Worm (Caenorhabditis elegans) whole organism, mixed stage, embryonic: Measurements from ENCODE around the gene F56C3.8.
"Not testable (repeated sequence)": the region's sequence is repeated elsewhere in the genome, so short reads cannot be mapped to it uniquely, and the experiment has no call there.

Experiments used
- M03D4.4 ChIP-seq: sonication (generic microtip); optimal IDR thresholded peaks from 2 replicates; lab custom pipeline; 2017; ENCODE audit warnings: mild to moderate bottlenecking, missing genetic modification characterization, missing compliant biosample characterization
- bed-3 ChIP-seq: fragments of 200-800 bp; sonication (Bioruptor generic); optimal IDR thresholded peaks from 3 replicates; lab custom pipeline; 2018; ENCODE audit warnings: mild to moderate bottlenecking, missing genetic modification characterization, moderate library complexity, missing compliant biosample characterization
- blmp-1 ChIP-seq: fragments of 150-350 bp; optimal IDR thresholded peaks from 2 replicates; lab custom pipeline; 2014; ENCODE audit warnings: missing biosample characterization, missing genetic modification characterization
- ceh-39 ChIP-seq: fragments of 150-350 bp; optimal IDR thresholded peaks from 2 replicates; lab custom pipeline; 2014; ENCODE audit warnings: missing biosample characterization, missing genetic modification characterization
- ceh-43 ChIP-seq: fragments of 200-800 bp; sonication (Bioruptor generic); optimal IDR thresholded peaks from 2 replicates; lab custom pipeline; 2018; ENCODE audit warnings: mild to moderate bottlenecking, missing genetic modification characterization, moderate library complexity, missing compliant biosample characterization
- ceh-83 ChIP-seq: fragments of 200-800 bp; sonication (Bioruptor generic); optimal IDR thresholded peaks from 2 replicates; lab custom pipeline; 2018; ENCODE audit warnings: mild to moderate bottlenecking, missing genetic modification characterization, missing compliant biosample characterization
- ces-1 ChIP-seq: fragments of 150-350 bp; optimal IDR thresholded peaks from 2 replicates; lab custom pipeline; 2014; ENCODE audit warnings: missing biosample characterization, missing genetic modification reagents, missing genetic modification characterization
- cnd-1 ChIP-seq: fragments of 200-800 bp; sonication (Bioruptor generic); optimal IDR thresholded peaks from 2 replicates; lab custom pipeline; 2018; ENCODE audit warnings: mild to moderate bottlenecking, missing genetic modification characterization, missing compliant biosample characterization
- drap-1 ChIP-seq: fragments of 200-800 bp; sonication (Bioruptor generic); optimal IDR thresholded peaks from 3 replicates; lab custom pipeline; 2018; ENCODE audit warnings: mild to moderate bottlenecking, missing genetic modification characterization, missing compliant biosample characterization
- elt-1 ChIP-seq: sonication (generic microtip); optimal IDR thresholded peaks from 2 replicates; lab custom pipeline; 2017; ENCODE audit warnings: missing genetic modification characterization, mild to moderate bottlenecking, missing compliant biosample characterization, antibody characterized with exemption, moderate library complexity, borderline replicate concordance; ENCODE audit not compliant: insufficient read depth
- elt-3 ChIP-seq: fragments of 150-350 bp; optimal IDR thresholded peaks from 2 replicates; lab custom pipeline; 2014; ENCODE audit warnings: missing biosample characterization, missing genetic modification characterization
- flh-1 ChIP-seq: fragments of 200-800 bp; sonication (Bioruptor generic); optimal IDR thresholded peaks from 2 replicates; lab custom pipeline; 2018; ENCODE audit warnings: mild to moderate bottlenecking, missing genetic modification characterization, moderate library complexity, missing compliant biosample characterization
- ham-2 ChIP-seq: fragments of 200-800 bp; sonication (Bioruptor generic); optimal IDR thresholded peaks from 2 replicates; lab custom pipeline; 2018; ENCODE audit warnings: mild to moderate bottlenecking, missing genetic modification characterization, missing compliant biosample characterization
- hlh-1 ChIP-seq: fragments of 150-350 bp; optimal IDR thresholded peaks from 2 replicates; lab custom pipeline; 2014; ENCODE audit warnings: missing biosample characterization, missing genetic modification reagents, missing genetic modification characterization
- lin-13 ChIP-seq: fragments of 150-350 bp; optimal IDR thresholded peaks from 2 replicates; lab custom pipeline; 2014; ENCODE audit warnings: missing biosample characterization, missing genetic modification characterization
- lin-32 ChIP-seq: fragments of 200-800 bp; sonication (Bioruptor generic); optimal IDR thresholded peaks from 2 replicates; lab custom pipeline; 2018; ENCODE audit warnings: mild to moderate bottlenecking, missing genetic modification characterization, missing compliant biosample characterization
- lsy-2 ChIP-seq: fragments of 150-350 bp; optimal IDR thresholded peaks from 2 replicates; lab custom pipeline; 2014; ENCODE audit warnings: missing biosample characterization, missing genetic modification characterization
- mab-5 ChIP-seq: fragments of 150-350 bp; optimal IDR thresholded peaks from 2 replicates; lab custom pipeline; 2014; ENCODE audit warnings: missing biosample characterization, missing genetic modification characterization
- mep-1 ChIP-seq: fragments of 150-350 bp; optimal IDR thresholded peaks from 2 replicates; lab custom pipeline; 2017; ENCODE audit warnings: missing biosample characterization, missing genetic modification reagents, missing genetic modification characterization, inconsistent platforms
- mls-2 ChIP-seq: sonication (generic microtip); optimal IDR thresholded peaks from 2 replicates; lab custom pipeline; 2016; ENCODE audit warnings: mild to moderate bottlenecking, missing genetic modification characterization, moderate library complexity, missing compliant biosample characterization
- nhr-12 ChIP-seq: fragments of 150-350 bp; optimal IDR thresholded peaks from 2 replicates; lab custom pipeline; 2014; ENCODE audit warnings: missing biosample characterization, missing genetic modification characterization
- nhr-2 ChIP-seq: fragments of 150-350 bp; optimal IDR thresholded peaks from 2 replicates; lab custom pipeline; 2014; ENCODE audit warnings: missing biosample characterization, missing genetic modification characterization
- nhr-237 ChIP-seq: fragments of 150-350 bp; optimal IDR thresholded peaks from 2 replicates; lab custom pipeline; 2014; ENCODE audit warnings: missing biosample characterization, missing genetic modification characterization
- nhr-28 ChIP-seq: fragments of 150-350 bp; optimal IDR thresholded peaks from 2 replicates; lab custom pipeline; 2014; ENCODE audit warnings: missing biosample characterization, missing genetic modification characterization
- nhr-76 ChIP-seq: sonication (generic microtip); optimal IDR thresholded peaks from 2 replicates; lab custom pipeline; 2017; ENCODE audit warnings: missing biosample characterization, missing genetic modification characterization
- pha-4 ChIP-seq: fragments of 150-350 bp; optimal IDR thresholded peaks from 2 replicates; lab custom pipeline; 2018; ENCODE audit warnings: missing biosample characterization, missing genetic modification reagents, missing genetic modification characterization
- sem-2 ChIP-seq: fragments of 200-800 bp; sonication (Bioruptor generic); optimal IDR thresholded peaks from 2 replicates; lab custom pipeline; 2018; ENCODE audit warnings: mild to moderate bottlenecking, missing genetic modification characterization, missing compliant biosample characterization
- snpc-4 ChIP-seq: fragments of 150-350 bp; optimal IDR thresholded peaks from 2 replicates; lab custom pipeline; 2014; ENCODE audit warnings: missing biosample characterization, missing genetic modification characterization
- tbx-8 ChIP-seq: fragments of 200-800 bp; sonication (Bioruptor generic); optimal IDR thresholded peaks from 2 replicates; lab custom pipeline; 2018; ENCODE audit warnings: mild to moderate bottlenecking, missing genetic modification characterization, moderate library complexity, missing compliant biosample characterization
- unc-39 ChIP-seq: fragments of 150-350 bp; optimal IDR thresholded peaks from 2 replicates; lab custom pipeline; 2014; ENCODE audit warnings: missing biosample characterization, missing genetic modification characterization
- unc-62 ChIP-seq: fragments of 150-350 bp; optimal IDR thresholded peaks from 2 replicates; lab custom pipeline; 2014; ENCODE audit warnings: missing biosample characterization, missing genetic modification reagents, missing genetic modification characterization
- zip-8 ChIP-seq: fragments of 150-350 bp; optimal IDR thresholded peaks from 2 replicates; lab custom pipeline; 2014; ENCODE audit warnings: missing biosample characterization, missing genetic modification characterization
- ztf-11 ChIP-seq: fragments of 150-350 bp; optimal IDR thresholded peaks from 2 replicates; lab custom pipeline; 2014; ENCODE audit warnings: missing biosample characterization, missing genetic modification characterization

F56C3.8 gene

DNA sequence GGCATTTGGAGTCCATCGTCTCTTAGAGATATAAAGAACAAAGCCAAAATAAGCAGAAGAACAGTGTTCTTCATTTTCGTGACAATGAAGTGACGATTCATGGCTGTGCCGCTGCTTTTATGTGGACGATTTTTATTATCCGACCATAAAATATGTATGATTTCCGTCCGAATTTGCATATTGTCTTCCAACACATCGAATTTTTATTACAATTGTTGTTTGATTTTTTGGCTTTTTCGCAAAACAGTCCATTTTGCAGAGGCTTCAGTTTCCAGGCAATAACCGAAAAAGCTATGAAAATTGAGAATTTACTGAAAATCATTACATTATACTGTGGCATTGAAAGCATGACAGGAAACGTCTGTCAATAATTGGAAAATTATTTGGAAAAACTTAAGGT, at the start of gene F56C3.8:
Gene F56C3.8, minus strand, starts transcription at position 101 of the 400 bp plus-strand sequence.
- TF ChIP-seq blmp-1, result no peak
- TF ChIP-seq lin-32 (GFP tag; lab: Kevin White, UChicago), result no peak
- no peak for TF ChIP-seq flh-1
- TF ChIP-seq pha-4, result no peak
- TF ChIP-seq unc-62 (GFP tag; lab: Kevin White, UChicago), result no peak
- TF ChIP-seq ceh-39, result no peak
- TF ChIP-seq drap-1 (GFP tag; lab: Kevin White, UChicago), result no peak
- TF ChIP-seq nhr-28 (tag; lab: Kevin White, UChicago), result no peak
- no peak for TF ChIP-seq mab-5 (tag; lab: Kevin White, UChicago)
- TF ChIP-seq bed-3 (GFP tag; lab: Kevin White, UChicago), result no peak
- no peak for TF ChIP-seq mep-1 (tag; lab: Kevin White, UChicago)
- no peak for TF ChIP-seq lsy-2
- no peak for TF ChIP-seq ces-1 (GFP tag; lab: Kevin White, UChicago)
- TF ChIP-seq nhr-12 (tag; lab: Kevin White, UChicago), result no peak

DNA sequence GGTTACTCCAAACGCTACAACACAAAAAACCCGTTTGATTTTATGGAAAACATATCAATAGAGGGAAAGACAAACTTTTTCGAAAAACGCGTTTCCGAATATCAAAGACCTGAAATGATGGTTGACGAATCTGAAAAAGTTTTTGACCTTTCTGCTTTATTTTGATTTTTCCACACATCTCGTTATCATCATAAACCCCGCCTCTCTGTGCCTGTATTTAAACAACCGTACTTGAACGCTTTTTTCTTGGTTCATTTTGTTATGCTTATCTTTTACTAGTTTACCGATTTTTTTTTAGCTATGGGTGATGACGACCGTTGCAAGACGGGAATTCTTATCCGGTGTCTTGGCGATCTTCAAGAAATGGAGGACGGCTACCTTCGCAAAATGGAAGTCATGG, 46.3 kb upstream of the F56C3.8 start, which contains the start of gene F19G12.1:
Gene F19G12.1, plus strand, starts transcription at position 301 of the 400 bp plus-strand sequence.
- not testable (repeated sequence) for TF ChIP-seq ceh-39; tbx-8; ces-1 (GFP tag; lab: Kevin White, UChicago)

DNA sequence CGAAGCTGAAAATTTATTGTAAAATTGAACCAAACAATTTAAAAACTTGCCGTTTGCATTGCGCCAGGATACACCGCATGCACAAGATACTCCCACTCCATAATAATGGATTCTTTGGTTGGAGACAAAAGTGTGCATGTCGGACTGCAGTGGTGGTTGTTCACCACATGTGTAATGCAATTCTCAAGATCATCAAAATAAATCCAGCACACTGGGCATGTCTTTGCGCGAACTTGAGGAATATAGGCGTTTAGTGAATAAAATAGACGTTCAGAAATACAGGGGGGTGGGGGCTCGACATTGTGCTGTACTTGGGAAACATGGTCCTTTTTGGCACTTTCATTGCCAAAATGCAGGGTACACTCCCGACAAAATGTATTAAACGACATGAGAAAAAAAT, 42.0 kb upstream of the F56C3.8 start, which contains the start of gene F19G12.11:
Gene F19G12.11, minus strand, starts transcription at position 101 of the 400 bp plus-strand sequence.
- TF ChIP-seq ztf-11 (tag; lab: Kevin White, UChicago) (no peak), nhr-28 (tag; lab: Kevin White, UChicago) (no peak), ceh-83 (GFP tag; lab: Kevin White, UChicago) (no peak), mab-5 (tag; lab: Kevin White, UChicago) (no peak), zip-8 (tag; lab: Kevin White, UChicago) (no peak), lin-13 (tag; lab: Kevin White, UChicago) (no peak), unc-62 (GFP tag; lab: Kevin White, UChicago) (no peak), elt-3 (tag; lab: Kevin White, UChicago) (no peak), drap-1 (GFP tag; lab: Kevin White, UChicago) (no peak)

DNA sequence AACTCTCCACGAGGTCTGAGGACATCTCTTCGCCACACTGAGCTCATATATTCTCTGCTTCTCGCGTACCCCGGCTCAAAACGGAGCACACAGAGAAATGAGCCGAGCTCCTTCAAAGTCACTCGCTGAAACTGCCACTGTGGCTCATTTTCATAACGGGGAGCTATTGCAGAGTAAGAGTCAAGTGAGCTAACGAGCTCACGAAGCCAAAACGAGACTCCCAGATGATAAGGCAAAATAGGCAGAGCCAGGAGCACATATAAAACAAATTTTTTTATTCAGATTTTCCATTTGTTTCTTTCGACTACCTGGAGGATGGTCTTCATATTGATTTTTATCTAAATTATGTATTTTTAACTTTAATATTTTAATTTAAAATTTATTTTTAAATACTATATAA, 40.1 kb upstream of the F56C3.8 start, which contains the start of gene F19G12.3:
Gene F19G12.3, plus strand, starts transcription at position 301 of the 400 bp plus-strand sequence.
- no peak for TF ChIP-seq pha-4
- TF ChIP-seq bed-3 (GFP tag; lab: Kevin White, UChicago), result no peak
- no peak for TF ChIP-seq lin-32 (GFP tag; lab: Kevin White, UChicago)
- TF ChIP-seq lin-13 (tag; lab: Kevin White, UChicago), result no peak
- no peak for TF ChIP-seq flh-1
- TF ChIP-seq elt-3 (tag; lab: Kevin White, UChicago), result no peak
- no peak for TF ChIP-seq nhr-76 (tag; lab: Kevin White, UChicago)
- no peak for TF ChIP-seq elt-1
- no peak for TF ChIP-seq ceh-39
- TF ChIP-seq ztf-11 (tag; lab: Kevin White, UChicago), result no peak
- no peak for TF ChIP-seq sem-2
- no peak for TF ChIP-seq unc-39 (tag; lab: Kevin White, UChicago)
- TF ChIP-seq nhr-237 (tag; lab: Kevin White, UChicago), result no peak
- no peak for TF ChIP-seq ceh-83 (GFP tag; lab: Kevin White, UChicago)
- TF ChIP-seq nhr-2 (tag; lab: Kevin White, UChicago), result no peak
- no peak for TF ChIP-seq snpc-4 (tag; lab: Kevin White, UChicago)
- TF ChIP-seq ham-2 (GFP tag; lab: Kevin White, UChicago), result no peak

DNA sequence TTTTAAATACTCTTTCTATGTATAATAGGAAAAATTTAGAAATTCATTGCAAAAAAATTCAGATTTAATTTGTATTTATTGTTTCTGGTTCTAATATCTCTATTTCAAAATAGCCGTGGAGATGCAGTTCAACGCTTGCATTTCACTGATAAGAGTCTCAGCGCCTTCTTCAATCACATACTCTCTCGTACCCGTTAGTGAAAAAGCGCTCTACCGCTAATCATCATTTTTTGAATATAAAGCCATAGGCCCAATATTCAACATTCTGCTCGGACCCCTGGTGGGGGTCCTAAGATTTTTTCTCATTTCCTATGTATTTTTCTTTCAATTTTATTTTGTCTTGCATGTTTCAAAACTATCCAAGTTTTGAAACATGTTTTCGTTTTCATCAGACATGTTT, 36.1 kb upstream of the F56C3.8 start:
- TF ChIP-seq nhr-28 (tag; lab: Kevin White, UChicago), result no peak
- TF ChIP-seq elt-1, result no peak
- TF ChIP-seq snpc-4 (tag; lab: Kevin White, UChicago), result no peak
- no peak for TF ChIP-seq cnd-1 (tag; lab: Kevin White, UChicago)
- TF ChIP-seq sem-2, result no peak
- TF ChIP-seq bed-3 (GFP tag; lab: Kevin White, UChicago), result no peak
- no peak for TF ChIP-seq ceh-43
- TF ChIP-seq M03D4.4 (tag; lab: Kevin White, UChicago), result no peak
- no peak for TF ChIP-seq nhr-237 (tag; lab: Kevin White, UChicago)
- no peak for TF ChIP-seq hlh-1
- TF ChIP-seq nhr-2 (tag; lab: Kevin White, UChicago), result no peak
- TF ChIP-seq lin-32 (GFP tag; lab: Kevin White, UChicago), result no peak
- TF ChIP-seq mls-2 (tag; lab: Kevin White, UChicago), result no peak
- TF ChIP-seq unc-62 (GFP tag; lab: Kevin White, UChicago), result no peak
- no peak for TF ChIP-seq elt-3 (tag; lab: Kevin White, UChicago)
- no peak for TF ChIP-seq blmp-1
- no peak for TF ChIP-seq ceh-83 (GFP tag; lab: Kevin White, UChicago)
- TF ChIP-seq tbx-8, result no peak
- TF ChIP-seq nhr-76 (tag; lab: Kevin White, UChicago), result no peak
- no peak for TF ChIP-seq ces-1 (GFP tag; lab: Kevin White, UChicago)
